Worm (Caenorhabditis elegans) whole organism, L3 larva: ENCODE data around the gene F09C12.2.
A peak's percentile ranks its signal among the peaks of the same experiment; 100 is the strongest.

Source experiments
- R02D3.7 ChIP-seq: fragments of 150-350 bp; optimal IDR thresholded peaks from 2 replicates; lab custom pipeline; 2014; ENCODE audit warnings: missing biosample characterization, missing genetic modification characterization
- ZK546.5 ChIP-seq: sonication (generic microtip); optimal IDR thresholded peaks from 2 replicates; lab custom pipeline; 2017; ENCODE audit warnings: missing biosample characterization, missing genetic modification characterization
- aly-2 ChIP-seq: fragments of 150-350 bp; optimal IDR thresholded peaks from 2 replicates; lab custom pipeline; 2014; ENCODE audit warnings: missing biosample characterization, missing genetic modification characterization
- ama-1 ChIP-seq: fragments of 150-350 bp; optimal IDR thresholded peaks from 2 replicates; lab custom pipeline; 2018
- ceh-16 ChIP-seq: sonication (generic microtip); optimal IDR thresholded peaks from 2 replicates; lab custom pipeline; 2017; ENCODE audit warnings: missing biosample characterization, missing genetic modification characterization
- ceh-28 ChIP-seq: fragments of 150-350 bp; optimal IDR thresholded peaks from 2 replicates; lab custom pipeline; 2014; ENCODE audit warnings: missing biosample characterization, missing genetic modification reagents, missing genetic modification characterization
- ceh-82 ChIP-seq: fragments of 150-350 bp; optimal IDR thresholded peaks from 2 replicates; lab custom pipeline; 2014; ENCODE audit warnings: missing biosample characterization, missing genetic modification characterization
- ceh-9 ChIP-seq: sonication (generic microtip); optimal IDR thresholded peaks from 2 replicates; lab custom pipeline; 2018; ENCODE audit warnings: missing biosample characterization, missing genetic modification characterization
- daf-12 ChIP-seq: fragments of 150-350 bp; optimal IDR thresholded peaks from 2 replicates; lab custom pipeline; 2014; ENCODE audit warnings: missing biosample characterization, missing genetic modification reagents, missing genetic modification characterization
- egl-27 ChIP-seq: sonication (generic microtip); optimal IDR thresholded peaks from 4 replicates; lab custom pipeline; 2017; ENCODE audit warnings: missing biosample characterization, missing genetic modification reagents, missing genetic modification characterization
- egl-5 ChIP-seq: fragments of 150-350 bp; optimal IDR thresholded peaks from 2 replicates; lab custom pipeline; 2017; ENCODE audit warnings: missing biosample characterization, missing genetic modification reagents, missing genetic modification characterization, inconsistent platforms
- elt-2 ChIP-seq: sonication (generic microtip); optimal IDR thresholded peaks from 2 replicates; lab custom pipeline; 2016; ENCODE audit warnings: missing genetic modification reagents, mild to moderate bottlenecking, missing genetic modification characterization, missing compliant biosample characterization
- eor-1 ChIP-seq, 2 experiments: fragments of 150-350 bp; optimal IDR thresholded peaks; 2 replicates each; lab custom pipeline; 2014 to 2018; ENCODE audit warnings: missing biosample characterization in 2 of 2, missing genetic modification characterization in 2 of 2
- fkh-10 ChIP-seq: sonication (generic microtip); optimal IDR thresholded peaks from 2 replicates; lab custom pipeline; 2017; ENCODE audit warnings: missing biosample characterization, missing genetic modification reagents, missing genetic modification characterization
- fkh-2 ChIP-seq: fragments of 150-350 bp; optimal IDR thresholded peaks from 2 replicates; lab custom pipeline; 2014; ENCODE audit warnings: missing biosample characterization, missing genetic modification reagents, missing genetic modification characterization
- fos-1 ChIP-seq: fragments of 150-350 bp; optimal IDR thresholded peaks from 2 replicates; lab custom pipeline; 2014; ENCODE audit warnings: missing biosample characterization, missing genetic modification characterization
- hmg-11 ChIP-seq: sonication (generic microtip); optimal IDR thresholded peaks from 2 replicates; lab custom pipeline; 2016; ENCODE audit warnings: missing genetic modification characterization, missing compliant biosample characterization
- jun-1 ChIP-seq: fragments of 150-350 bp; optimal IDR thresholded peaks from 2 replicates; lab custom pipeline; 2014; ENCODE audit warnings: missing biosample characterization, missing genetic modification reagents, missing genetic modification characterization
- lin-15B ChIP-seq: fragments of 150-350 bp; optimal IDR thresholded peaks from 2 replicates; lab custom pipeline; 2014; ENCODE audit warnings: missing biosample characterization, missing genetic modification characterization
- lin-39 ChIP-seq: fragments of 150-350 bp; optimal IDR thresholded peaks from 2 replicates; lab custom pipeline; 2018; ENCODE audit warnings: missing biosample characterization, missing genetic modification reagents, missing genetic modification characterization
- lsy-12 ChIP-seq: sonication (generic microtip); optimal IDR thresholded peaks from 2 replicates; lab custom pipeline; 2016; ENCODE audit warnings: mild to moderate bottlenecking, missing genetic modification characterization, missing compliant biosample characterization
- mdl-1 ChIP-seq: fragments of 150-350 bp; optimal IDR thresholded peaks from 2 replicates; lab custom pipeline; 2014; ENCODE audit warnings: missing biosample characterization, missing genetic modification characterization
- mml-1 ChIP-seq: fragments of 150-350 bp; sonication (generic microtip); optimal IDR thresholded peaks from 3 replicates; lab custom pipeline; 2014; ENCODE audit warnings: missing biosample characterization, missing genetic modification characterization
- nfya-1 ChIP-seq: sonication (generic microtip); optimal IDR thresholded peaks from 2 replicates; lab custom pipeline; 2017; ENCODE audit warnings: missing genetic modification characterization, mild to moderate bottlenecking, missing compliant biosample characterization, antibody characterized with exemption, moderate library complexity; ENCODE audit not compliant: insufficient read depth
- nhr-12 ChIP-seq: fragments of 150-350 bp; optimal IDR thresholded peaks from 2 replicates; lab custom pipeline; 2014; ENCODE audit warnings: missing biosample characterization, missing genetic modification characterization
- nhr-23 ChIP-seq: fragments of 150-350 bp; optimal IDR thresholded peaks from 2 replicates; lab custom pipeline; 2014; ENCODE audit warnings: missing biosample characterization, missing genetic modification reagents, missing genetic modification characterization
- nhr-237 ChIP-seq: fragments of 150-350 bp; optimal IDR thresholded peaks from 2 replicates; lab custom pipeline; 2014; ENCODE audit warnings: missing biosample characterization, missing genetic modification characterization
- nhr-25 ChIP-seq: sonication (generic microtip); optimal IDR thresholded peaks from 2 replicates; lab custom pipeline; 2017; ENCODE audit warnings: missing biosample characterization, missing genetic modification characterization
- nhr-28 ChIP-seq: fragments of 150-350 bp; optimal IDR thresholded peaks from 2 replicates; lab custom pipeline; 2014; ENCODE audit warnings: missing biosample characterization, missing genetic modification characterization
- nhr-43 ChIP-seq: sonication (generic microtip); optimal IDR thresholded peaks from 2 replicates; lab custom pipeline; 2016; ENCODE audit warnings: mild to moderate bottlenecking, missing genetic modification characterization, missing compliant biosample characterization; ENCODE audit not compliant: poor library complexity, severe bottlenecking
- nhr-67 ChIP-seq: fragments of 150-350 bp; optimal IDR thresholded peaks from 2 replicates; lab custom pipeline; 2014; ENCODE audit warnings: missing biosample characterization, missing genetic modification characterization
- nhr-76 ChIP-seq: fragments of 150-350 bp; sonication (generic microtip); optimal IDR thresholded peaks from 5 replicates; lab custom pipeline; 2014; ENCODE audit warnings: missing biosample characterization, missing genetic modification characterization
- nhr-77 ChIP-seq: fragments of 150-350 bp; optimal IDR thresholded peaks from 2 replicates; lab custom pipeline; 2014; ENCODE audit warnings: missing biosample characterization, missing genetic modification characterization
- pqm-1 ChIP-seq: fragments of 150-350 bp; optimal IDR thresholded peaks from 2 replicates; lab custom pipeline; 2017; ENCODE audit warnings: missing biosample characterization, missing genetic modification characterization, inconsistent platforms
- sea-2 ChIP-seq: fragments of 150-350 bp; sonication (generic microtip); optimal IDR thresholded peaks from 4 replicates; lab custom pipeline; 2014; ENCODE audit warnings: missing biosample characterization, missing genetic modification reagents, missing genetic modification characterization
- snpc-4 ChIP-seq: fragments of 150-350 bp; optimal IDR thresholded peaks from 2 replicates; lab custom pipeline; 2014; ENCODE audit warnings: missing biosample characterization, missing genetic modification characterization
- unc-39 ChIP-seq: sonication (generic microtip); optimal IDR thresholded peaks from 4 replicates; lab custom pipeline; 2017; ENCODE audit warnings: missing biosample characterization, missing genetic modification characterization
- unc-62 ChIP-seq: fragments of 150-350 bp; sonication (generic microtip); optimal IDR thresholded peaks from 4 replicates; lab custom pipeline; 2014; ENCODE audit warnings: missing biosample characterization, missing genetic modification reagents, missing genetic modification characterization
- zag-1 ChIP-seq: fragments of 150-350 bp; optimal IDR thresholded peaks from 2 replicates; lab custom pipeline; 2014; ENCODE audit warnings: missing biosample characterization, missing genetic modification characterization
- ztf-11 ChIP-seq: fragments of 150-350 bp; optimal IDR thresholded peaks from 2 replicates; lab custom pipeline; 2014; ENCODE audit warnings: missing biosample characterization, missing genetic modification characterization
- ztf-4 ChIP-seq: fragments of 150-350 bp; optimal IDR thresholded peaks from 2 replicates; lab custom pipeline; 2014; ENCODE audit warnings: missing biosample characterization, missing genetic modification characterization

F09C12.2 gene

ce11 chrII:5141945-5142514, 32.2 kb downstream of the F09C12.2 start, which contains the start of gene nas-29:
TSS of gene nas-29 (minus strand) at chrII:5142036.
- TF ChIP-seq snpc-4 (tag; lab: Kevin White, UChicago) (no peak), fkh-10 (GFP tag; lab: Kevin White, UChicago) (no peak), sea-2 (no peak), nhr-67 (tag; lab: Kevin White, UChicago) (no peak), jun-1 (tag; lab: Kevin White, UChicago) (peak; percentile 20), unc-39 (no peak), nfya-1 (tag; lab: Kevin White, UChicago) (no peak), daf-12 (tag; lab: Kevin White, UChicago) (no peak), nhr-28 (no peak), nhr-12 (tag; lab: Kevin White, UChicago) (no peak), fkh-2 (tag; lab: Kevin White, UChicago) (no peak), ceh-16 (tag; lab: Kevin White, UChicago) (no peak), ztf-11 (tag; lab: Kevin White, UChicago) (no peak), lin-15B (tag; lab: Kevin White, UChicago) (no peak), mdl-1 (peak; percentile 28), ama-1 (lab: Kevin White, UChicago) (no peak), ceh-82 (tag; lab: Kevin White, UChicago) (no peak), ceh-28 (tag; lab: Kevin White, UChicago) (no peak), pqm-1 (peak; percentile 89), R02D3.7 (no peak), nhr-25 (tag; lab: Kevin White, UChicago) (peak; percentile 64), nhr-237 (tag; lab: Kevin White, UChicago) (no peak), eor-1 (tag; optimal IDR thresholded peaks at IDR 0.05; lab: Kevin White, UChicago) (no peak), ZK546.5 (tag; lab: Kevin White, UChicago) (no peak), egl-5 (tag; lab: Kevin White, UChicago) (no peak), nhr-76 (tag; lab: Kevin White, UChicago) (no peak), nhr-43 (tag; lab: Kevin White, UChicago) (peak; percentile 44), elt-2 (tag; lab: Kevin White, UChicago) (peak; percentile 98), aly-2 (tag; lab: Kevin White, UChicago) (no peak), nhr-77 (tag; lab: Kevin White, UChicago) (no peak), fos-1 (no peak), ceh-9 (tag; lab: Kevin White, UChicago) (no peak), mml-1 (tag; lab: Kevin White, UChicago) (no peak), hmg-11 (tag; lab: Kevin White, UChicago) (no peak), unc-62 (GFP tag; lab: Kevin White, UChicago) (no peak), lsy-12 (tag; lab: Kevin White, UChicago) (no peak), egl-27 (tag; lab: Kevin White, UChicago) (no peak), nhr-23 (tag; lab: Kevin White, UChicago) (no peak)

- TF ChIP-seq snpc-4 (tag; lab: Kevin White, UChicago) (no peak), nhr-77 (tag; lab: Kevin White, UChicago) (no peak), lsy-12 (tag; lab: Kevin White, UChicago) (no peak), ztf-4 (tag; lab: Kevin White, UChicago) (no peak), zag-1 (no peak), fkh-10 (GFP tag; lab: Kevin White, UChicago) (no peak), ceh-82 (tag; lab: Kevin White, UChicago) (no peak), lin-39 (no peak), daf-12 (tag; lab: Kevin White, UChicago) (no peak), aly-2 (tag; lab: Kevin White, UChicago) (no peak)
These were observed 32.8 kb downstream of the F09C12.2 start, which contains the start of gene F58A6.1 for ce11 chrII:5142619-5143018. TSS of gene F58A6.1 (plus strand) at chrII:5142919.
